Fruit fly (Drosophila melanogaster) whole organism, embryonic: ENCODE data around the gene CG34258.

Source experiments
- Abd-B ChIP-seq: fragments of 200-800 bp; sonication (Bioruptor generic); optimal IDR thresholded peaks from 2 replicates; lab custom pipeline; 2018; ENCODE audit warnings: missing biosample characterization, mild to moderate bottlenecking, missing genetic modification characterization, moderate library complexity
- Ada2b ChIP-seq: fragments of 200-800 bp; sonication (Bioruptor generic); IDR thresholded peaks from 2 replicates; pipeline ENCODE4 v1.3.6; 2022; ENCODE audit warnings: missing biosample characterization, missing genetic modification characterization
- C15 ChIP-seq: fragments of 200-800 bp; sonication (Bioruptor generic); IDR thresholded peaks from 3 replicates; pipeline ENCODE4 v1.3.6; 2022; ENCODE audit warnings: missing biosample characterization, missing genetic modification characterization
- CG10979 ChIP-seq: fragments of 200-800 bp; sonication (Bioruptor generic); optimal IDR thresholded peaks from 2 replicates; lab custom pipeline; 2018; ENCODE audit warnings: missing biosample characterization, mild to moderate bottlenecking, missing genetic modification characterization, moderate library complexity
- CG11247 ChIP-seq: fragments of 200-800 bp; sonication (Bioruptor generic); IDR thresholded peaks from 2 replicates; pipeline ENCODE4 v1.3.6; 2022; ENCODE audit warnings: missing biosample characterization, missing genetic modification characterization
- CG12659 ChIP-seq: fragments of 200-800 bp; sonication (Bioruptor generic); optimal IDR thresholded peaks from 3 replicates; lab custom pipeline; 2017; ENCODE audit warnings: mild to moderate bottlenecking, missing biosample characterization, missing genetic modification reagents, missing genetic modification characterization
- CG13287 ChIP-seq: fragments of 200-800 bp; sonication (Bioruptor generic); IDR thresholded peaks from 2 replicates; pipeline ENCODE4 v1.3.6; 2022; ENCODE audit warnings: missing biosample characterization, missing genetic modification characterization; ENCODE audit not compliant: partially characterized antibody
- CG14441 ChIP-seq: fragments of 200-800 bp; sonication (Bioruptor generic); IDR thresholded peaks from 2 replicates; pipeline ENCODE4 v1.3.6; 2022; ENCODE audit warnings: missing biosample characterization, missing genetic modification characterization
- CG14860 ChIP-seq: fragments of 200-800 bp; sonication (Bioruptor generic); IDR thresholded peaks from 3 replicates; pipeline ENCODE4 v1.3.6; 2022; ENCODE audit warnings: missing biosample characterization, missing genetic modification characterization; ENCODE audit not compliant: partially characterized antibody
- CG15479 ChIP-seq: fragments of 200-800 bp; sonication (Bioruptor generic); optimal IDR thresholded peaks from 3 replicates; lab custom pipeline; 2019; ENCODE audit warnings: missing biosample characterization, mild to moderate bottlenecking, missing genetic modification characterization, moderate library complexity
- CG17186 ChIP-seq: fragments of 200-800 bp; sonication (Bioruptor generic); optimal IDR thresholded peaks from 3 replicates; lab custom pipeline; 2017; ENCODE audit warnings: missing biosample characterization, missing genetic modification reagents, missing genetic modification characterization
- CG17385 ChIP-seq: fragments of 200-800 bp; sonication (Bioruptor generic); optimal IDR thresholded peaks from 3 replicates; lab custom pipeline; 2018; ENCODE audit warnings: missing biosample characterization, mild to moderate bottlenecking, missing genetic modification characterization
- CG2120 ChIP-seq: fragments of 200-800 bp; sonication (Bioruptor generic); optimal IDR thresholded peaks from 3 replicates; lab custom pipeline; 2016; ENCODE audit warnings: missing biosample characterization, missing genetic modification characterization
- CG30403 ChIP-seq: fragments of 200-800 bp; sonication (Bioruptor generic); optimal IDR thresholded peaks from 3 replicates; lab custom pipeline; 2016; ENCODE audit warnings: missing biosample characterization, missing genetic modification characterization
- CG3065 ChIP-seq: fragments of 200-800 bp; sonication (Bioruptor generic); optimal IDR thresholded peaks from 2 replicates; lab custom pipeline; 2016; ENCODE audit warnings: missing biosample characterization, missing genetic modification characterization
- CG3163 ChIP-seq: fragments of 200-800 bp; sonication (Bioruptor generic); optimal IDR thresholded peaks from 3 replicates; lab custom pipeline; 2016; ENCODE audit warnings: missing biosample characterization, missing genetic modification characterization
- CG43689 ChIP-seq: fragments of 200-800 bp; sonication (Bioruptor generic); IDR thresholded peaks from 2 replicates; pipeline ENCODE4 v1.3.6; 2022; ENCODE audit warnings: missing biosample characterization, missing genetic modification characterization
- CG4707 ChIP-seq: fragments of 200-800 bp; sonication (Bioruptor generic); optimal IDR thresholded peaks from 2 replicates; lab custom pipeline; 2018; ENCODE audit warnings: missing biosample characterization, mild to moderate bottlenecking, missing genetic modification characterization, moderate library complexity
- CG7963 ChIP-seq: fragments of 200-800 bp; sonication (Bioruptor generic); IDR thresholded peaks from 3 replicates; pipeline ENCODE4 v1.3.6; 2022; ENCODE audit warnings: missing biosample characterization, missing genetic modification characterization; ENCODE audit not compliant: partially characterized antibody
- CG9609 ChIP-seq: fragments of 200-800 bp; sonication (Bioruptor generic); optimal IDR thresholded peaks from 3 replicates; lab custom pipeline; 2016; ENCODE audit warnings: missing biosample characterization, missing genetic modification characterization
- CoRest ChIP-seq: fragments of 200-800 bp; sonication (Bioruptor generic); optimal IDR thresholded peaks from 3 replicates; lab custom pipeline; 2018; ENCODE audit warnings: missing biosample characterization, mild to moderate bottlenecking, missing genetic modification characterization, moderate library complexity
- Dbx ChIP-seq: fragments of 200-800 bp; sonication (Bioruptor generic); IDR thresholded peaks from 3 replicates; pipeline ENCODE4 v1.3.6; 2022; ENCODE audit warnings: missing biosample characterization, missing genetic modification characterization
- Dip2 ChIP-seq: fragments of 200-800 bp; sonication (Bioruptor generic); IDR thresholded peaks from 2 replicates; pipeline ENCODE4 v1.3.6; 2022; ENCODE audit warnings: missing biosample characterization, missing genetic modification characterization
- Dll ChIP-seq: fragments of 200-800 bp; sonication (Bioruptor generic); IDR thresholded peaks from 4 replicates; pipeline ENCODE4 v1.3.6; 2022; ENCODE audit warnings: missing biosample characterization, missing genetic modification characterization; ENCODE audit not compliant: partially characterized antibody
- Drgx ChIP-seq: fragments of 200-800 bp; sonication (Bioruptor generic); IDR thresholded peaks from 2 replicates; pipeline ENCODE4 v1.3.6; 2022; ENCODE audit warnings: missing biosample characterization, missing genetic modification characterization
- Hand ChIP-seq: fragments of 200-800 bp; sonication (Bioruptor generic); optimal IDR thresholded peaks from 2 replicates; lab custom pipeline; 2017; ENCODE audit warnings: mild to moderate bottlenecking, missing biosample characterization, missing genetic modification reagents, missing genetic modification characterization
- Hmr ChIP-seq: fragments of 200-800 bp; sonication (Bioruptor generic); optimal IDR thresholded peaks from 3 replicates; lab custom pipeline; 2017; ENCODE audit warnings: mild to moderate bottlenecking, missing biosample characterization, missing genetic modification reagents, missing genetic modification characterization
- Lim3 ChIP-seq: fragments of 200-800 bp; sonication (Bioruptor generic); IDR thresholded peaks from 2 replicates; pipeline ENCODE4 v1.3.6; 2022; ENCODE audit warnings: missing biosample characterization, missing genetic modification characterization
- MBD-R2 ChIP-seq: fragments of 200-800 bp; sonication (Bioruptor generic); IDR thresholded peaks from 2 replicates; pipeline ENCODE4 v1.3.6; 2022; ENCODE audit warnings: missing biosample characterization, missing genetic modification characterization
- Mad ChIP-seq: fragments of 200-800 bp; sonication (Bioruptor generic); optimal IDR thresholded peaks from 2 replicates; lab custom pipeline; 2016; ENCODE audit warnings: missing biosample characterization, missing genetic modification characterization
- NC2β ChIP-seq: fragments of 200-800 bp; sonication (Bioruptor generic); optimal IDR thresholded peaks from 2 replicates; lab custom pipeline; 2016; ENCODE audit warnings: missing biosample characterization, missing genetic modification characterization
- Stat92E ChIP-seq, 3 experiments: fragments of >200 bp in 2 of 3; fragments of 200-800 bp in 1 of 3; sonication (Bioruptor generic) in 1 of 3; optimal IDR thresholded peaks; 2 replicates each; lab custom pipeline; 2017 to 2019; ENCODE audit warnings: missing biosample characterization in 3 of 3, missing genetic modification characterization in 3 of 3, mild to moderate bottlenecking in 1 of 3, moderate library complexity in 1 of 3
- bab2 ChIP-seq: fragments of 200-800 bp; sonication (Bioruptor generic); optimal IDR thresholded peaks from 2 replicates; lab custom pipeline; 2016; ENCODE audit warnings: missing biosample characterization, missing genetic modification characterization
- bbx ChIP-seq: fragments of 200-800 bp; sonication (Bioruptor generic); IDR thresholded peaks from 2 replicates; pipeline ENCODE4 v1.3.6; 2022; ENCODE audit warnings: missing biosample characterization, missing genetic modification characterization; ENCODE audit not compliant: partially characterized antibody
- cato ChIP-seq: fragments of 200-800 bp; sonication (Bioruptor generic); optimal IDR thresholded peaks from 2 replicates; lab custom pipeline; 2016; ENCODE audit warnings: missing biosample characterization, missing genetic modification characterization, borderline replicate concordance
- dan ChIP-seq: fragments of 200-800 bp; sonication (Bioruptor generic); IDR thresholded peaks from 2 replicates; pipeline ENCODE4 v1.3.6; 2022; ENCODE audit warnings: missing biosample characterization, missing genetic modification characterization
- dpn ChIP-seq, 2 experiments: fragments of 200-800 bp; sonication (Bioruptor generic); optimal IDR thresholded peaks; 3 replicates each; lab custom pipeline; 2016; ENCODE audit warnings: missing biosample characterization in 2 of 2, missing genetic modification characterization in 2 of 2
- exex ChIP-seq: fragments of 200-800 bp; sonication (Bioruptor generic); optimal IDR thresholded peaks from 4 replicates; lab custom pipeline; 2018; ENCODE audit warnings: missing biosample characterization, mild to moderate bottlenecking, missing genetic modification characterization, moderate library complexity
- fu2 ChIP-seq: fragments of 200-800 bp; sonication (Bioruptor generic); optimal IDR thresholded peaks from 2 replicates; lab custom pipeline; 2016; ENCODE audit warnings: missing biosample characterization, missing genetic modification characterization
- gcm2 ChIP-seq: fragments of 200-800 bp; sonication (Bioruptor generic); optimal IDR thresholded peaks from 2 replicates; lab custom pipeline; 2016; ENCODE audit warnings: missing biosample characterization, missing genetic modification characterization
- her ChIP-seq: fragments of 200-800 bp; sonication (Bioruptor generic); optimal IDR thresholded peaks from 2 replicates; lab custom pipeline; 2016; ENCODE audit warnings: missing biosample characterization, missing genetic modification characterization
- kay ChIP-seq: fragments of 200-800 bp; sonication (Bioruptor generic); optimal IDR thresholded peaks from 2 replicates; lab custom pipeline; 2016; ENCODE audit warnings: missing biosample characterization, missing genetic modification characterization
- run ChIP-seq: fragments of 200-800 bp; sonication (Bioruptor generic); optimal IDR thresholded peaks from 3 replicates; lab custom pipeline; 2018; ENCODE audit warnings: missing biosample characterization, mild to moderate bottlenecking, missing genetic modification characterization
- sd ChIP-seq: fragments of 200-800 bp; sonication (Bioruptor generic); optimal IDR thresholded peaks from 3 replicates; lab custom pipeline; 2018; ENCODE audit warnings: missing biosample characterization, mild to moderate bottlenecking, missing genetic modification characterization, moderate library complexity
- sim ChIP-seq: fragments of 200-800 bp; sonication (Bioruptor generic); IDR thresholded peaks from 2 replicates; pipeline ENCODE4 v1.3.6; 2022; ENCODE audit warnings: missing biosample characterization, missing genetic modification characterization
- sug ChIP-seq: fragments of 200-800 bp; optimal IDR thresholded peaks from 2 replicates; lab custom pipeline; 2019; ENCODE audit warnings: missing biosample characterization, mild to moderate bottlenecking, missing genetic modification characterization, moderate library complexity
- trem ChIP-seq: fragments of 200-800 bp; optimal IDR thresholded peaks from 3 replicates; lab custom pipeline; 2019; ENCODE audit warnings: missing biosample characterization, mild to moderate bottlenecking, missing genetic modification characterization, moderate library complexity
- wor ChIP-seq: fragments of 200-800 bp; sonication (Bioruptor generic); IDR thresholded peaks from 2 replicates; pipeline ENCODE4 v1.3.6; 2022; ENCODE audit warnings: missing biosample characterization, missing genetic modification characterization

Gene CG34258

dm6 chr3L:19902560-19903399 lies 49.0 kb downstream of the CG34258 start (continued):
- TF ChIP-seq dpn (GFP tag; optimal IDR thresholded peaks at IDR 0.05; lab: Kevin White, UChicago): peak; percentile 90 to 97
- TF ChIP-seq Hmr (GFP tag; lab: Kevin White, UChicago): peak; percentile 95
- TF ChIP-seq bab2: peak; percentile 97
- peak; percentile 96 for TF ChIP-seq CG30403 (GFP tag; lab: Kevin White, UChicago)
- TF ChIP-seq cato (GFP tag; lab: Kevin White, UChicago): peak; percentile 79
- TF ChIP-seq CG15479: no peak
- peak; percentile 96 for TF ChIP-seq her
- peak; percentile 92; the same call in 1 of the 2 replicates for TF ChIP-seq Lim3
- peak; percentile 87 for TF ChIP-seq gcm2
- TF ChIP-seq bbx: no peak
- peak; percentile 90 for TF ChIP-seq CG11247
- TF ChIP-seq CoRest (tag; lab: Kevin White, UChicago): peak; percentile 95
- peak; percentile 90 for TF ChIP-seq Abd-B (GFP tag; lab: Kevin White, UChicago)
- TF ChIP-seq CG7963 (GFP tag; lab: Robert Waterston, UW): no peak
- peak; percentile 77 for TF ChIP-seq Ada2b (GFP tag; lab: Robert Waterston, UW)
- TF ChIP-seq CG14441 (GFP tag; lab: Robert Waterston, UW): peak; percentile 89
- TF ChIP-seq CG14860 (GFP tag; lab: Robert Waterston, UW): no peak
- TF ChIP-seq MBD-R2 (GFP tag; lab: Robert Waterston, UW): peak; percentile 96
- TF ChIP-seq sd (tag; lab: Kevin White, UChicago): peak; percentile 79
- peak; percentile 94 for TF ChIP-seq CG9609
- TF ChIP-seq CG13287 (GFP tag; lab: Robert Waterston, UW): no peak; the same call in 1 of the 2 replicates
- TF ChIP-seq dan (GFP tag; lab: Robert Waterston, UW): no peak
- TF ChIP-seq Dip2 (GFP tag; lab: Robert Waterston, UW): no peak
- peak; percentile 71 for TF ChIP-seq CG3065 (GFP tag; lab: Kevin White, UChicago)
- peak; percentile 89 for TF ChIP-seq wor (GFP tag; lab: Robert Waterston, UW)
- TF ChIP-seq CG2120 (GFP tag; lab: Kevin White, UChicago): peak; percentile 98
- TF ChIP-seq run (tag; lab: Kevin White, UChicago): peak; percentile 87
- peak; percentile 85 for TF ChIP-seq CG10979 (tag; lab: Kevin White, UChicago)
- peak; percentile 75 for TF ChIP-seq sug (tag; lab: Kevin White, UChicago)
- TF ChIP-seq exex: peak; percentile 46
- TF ChIP-seq CG43689 (GFP tag; lab: Robert Waterston, UW): no peak; the same call in none of the 2 replicates
- TF ChIP-seq C15 (GFP tag; lab: Robert Waterston, UW): 0 out of 3 replicates have a peak, but pooled peaks have one; percentile 50
- TF ChIP-seq CG12659 (GFP tag; lab: Kevin White, UChicago): peak; percentile 97
- TF ChIP-seq Drgx (GFP tag; lab: Robert Waterston, UW): peak; percentile 94
- TF ChIP-seq CG4707: peak; percentile 86
- peak; percentile 79 for TF ChIP-seq Hand
- TF ChIP-seq Dbx (GFP tag; lab: Robert Waterston, UW): peak; percentile 91
- TF ChIP-seq Dll (GFP tag; lab: Robert Waterston, UW): no peak
- TF ChIP-seq fu2 (GFP tag; lab: Kevin White, UChicago): peak; percentile 95
- peak; percentile 91 for TF ChIP-seq kay
- peak in 1 of 3 experiments; percentile 79 for TF ChIP-seq Stat92E (GFP tag; optimal IDR thresholded peaks at IDR 0.05; lab: Kevin White, UChicago)
- peak; percentile 81 for TF ChIP-seq trem
- TF ChIP-seq CG3163 (GFP tag; lab: Kevin White, UChicago): peak; percentile 84
- no peak for TF ChIP-seq sim (GFP tag; lab: Robert Waterston, UW)
- TF ChIP-seq NC2β (GFP tag; lab: Kevin White, UChicago): peak; percentile 49
- TF ChIP-seq CG17186 (GFP tag; lab: Kevin White, UChicago): peak; percentile 55
- peak; percentile 93 for TF ChIP-seq CG17385
- TF ChIP-seq Mad (GFP tag; lab: Kevin White, UChicago): peak; percentile 93
